Worm (Caenorhabditis elegans) whole organism, young adult: ENCODE measurements around the gene D2024.18.

ENCODE experiments used
- B0019.2 ChIP-seq: fragments of 200-800 bp; sonication (Bioruptor generic); conservative IDR thresholded peaks from 2 replicates; pipeline ENCODE4 v1.3.6; 2022; ENCODE audit warnings: missing genetic modification reagents, missing genetic modification characterization, missing compliant biosample characterization
- B0261.1 ChIP-seq: sonication (generic microtip); optimal IDR thresholded peaks from 2 replicates; lab custom pipeline; 2016; ENCODE audit warnings: mild to moderate bottlenecking, missing genetic modification characterization, moderate library complexity, missing compliant biosample characterization
- D2030.7 ChIP-seq: fragments of 200-800 bp; sonication (Bioruptor generic); IDR thresholded peaks from 2 replicates; pipeline ENCODE4 v1.3.6; 2022; ENCODE audit warnings: missing genetic modification reagents, missing genetic modification characterization, missing compliant biosample characterization
- F23B12.7 ChIP-seq: sonication (generic microtip); optimal IDR thresholded peaks from 2 replicates; lab custom pipeline; 2017; ENCODE audit warnings: missing genetic modification characterization, mild to moderate bottlenecking, missing compliant biosample characterization, antibody characterized with exemption, moderate library complexity; ENCODE audit not compliant: insufficient read depth
- F33H1.4 ChIP-seq: fragments of 200-800 bp; sonication (Bioruptor generic); IDR thresholded peaks from 2 replicates; pipeline ENCODE4 v1.3.6; 2022; ENCODE audit warnings: missing genetic modification reagents, missing genetic modification characterization, missing compliant biosample characterization
- T07F8.4 ChIP-seq: sonication (generic microtip); optimal IDR thresholded peaks from 2 replicates; lab custom pipeline; 2016; ENCODE audit warnings: mild to moderate bottlenecking, missing genetic modification characterization, moderate library complexity, missing compliant biosample characterization
- Y53F4B.3 ChIP-seq: fragments of 200-800 bp; sonication (Bioruptor generic); IDR thresholded peaks from 2 replicates; pipeline ENCODE4 v1.3.6; 2022; ENCODE audit warnings: missing genetic modification reagents, missing genetic modification characterization, missing compliant biosample characterization
- Y56A3A.18 ChIP-seq: fragments of 200-800 bp; sonication (Bioruptor generic); IDR thresholded peaks from 2 replicates; pipeline ENCODE4 v1.3.6; 2022; ENCODE audit warnings: missing genetic modification reagents, missing genetic modification characterization, missing compliant biosample characterization
- athp-1 ChIP-seq: sonication (generic microtip); optimal IDR thresholded peaks from 2 replicates; lab custom pipeline; 2017; ENCODE audit warnings: mild to moderate bottlenecking, missing genetic modification characterization, missing compliant biosample characterization
- attf-5 ChIP-seq: fragments of 200-800 bp; sonication (Bioruptor generic); optimal IDR thresholded peaks from 2 replicates; lab custom pipeline; 2018; ENCODE audit warnings: mild to moderate bottlenecking, missing genetic modification characterization, missing compliant biosample characterization
- die-1 ChIP-seq: sonication (generic microtip); optimal IDR thresholded peaks from 2 replicates; lab custom pipeline; 2016; ENCODE audit warnings: missing genotype, mild to moderate bottlenecking, missing genetic modification characterization, missing compliant biosample characterization
- efl-1 ChIP-seq: fragments of 150-350 bp; optimal IDR thresholded peaks from 2 replicates; lab custom pipeline; 2014; ENCODE audit warnings: missing biosample characterization, missing genetic modification reagents, missing genetic modification characterization
- ets-4 ChIP-seq: fragments of 200-800 bp; sonication (Bioruptor generic); optimal IDR thresholded peaks from 2 replicates; lab custom pipeline; 2018; ENCODE audit warnings: mild to moderate bottlenecking, missing genetic modification characterization, missing compliant biosample characterization
- him-1 ChIP-seq: sonication (generic microtip); optimal IDR thresholded peaks from 2 replicates; lab custom pipeline; 2016; ENCODE audit warnings: missing genotype, missing genetic modification reagents, missing genetic modification characterization, missing compliant biosample characterization
- hmg-1.2 ChIP-seq: fragments of 200-800 bp; sonication (Bioruptor generic); IDR thresholded peaks from 2 replicates; pipeline ENCODE4 v1.3.6; 2022; ENCODE audit warnings: missing genetic modification reagents, missing genetic modification characterization, missing compliant biosample characterization
- let-607 ChIP-seq, 2 experiments: fragments of 200-800 bp in 1 of 2; sonication (Bioruptor generic) in 1 of 2; sonication (generic microtip) in 1 of 2; optimal IDR thresholded peaks; 2 replicates each; lab custom pipeline; 2016 to 2018; ENCODE audit warnings: mild to moderate bottlenecking in 2 of 2, missing compliant biosample characterization in 2 of 2, missing genetic modification characterization in 2 of 2, moderate library complexity in 2 of 2, missing genotype in 1 of 2
- lin-26 ChIP-seq: fragments of 200-800 bp; sonication (Bioruptor generic); IDR thresholded peaks from 2 replicates; pipeline ENCODE4 v1.3.6; 2022; ENCODE audit warnings: missing genetic modification reagents, missing genetic modification characterization, missing compliant biosample characterization
- lin-40 ChIP-seq: sonication (generic microtip); optimal IDR thresholded peaks from 2 replicates; lab custom pipeline; 2016; ENCODE audit warnings: missing genetic modification characterization, mild to moderate bottlenecking, missing compliant biosample characterization, missing genotype, missing genetic modification reagents
- lsy-27 ChIP-seq: sonication (generic microtip); optimal IDR thresholded peaks from 2 replicates; lab custom pipeline; 2017; ENCODE audit warnings: missing genetic modification characterization, mild to moderate bottlenecking, missing compliant biosample characterization, antibody characterized with exemption, missing genotype, borderline replicate concordance; ENCODE audit not compliant: insufficient read depth
- madf-6 ChIP-seq: fragments of 200-800 bp; sonication (Bioruptor generic); IDR thresholded peaks from 2 replicates; pipeline ENCODE4 v1.3.6; 2022; ENCODE audit warnings: missing genetic modification reagents, missing genetic modification characterization, missing compliant biosample characterization
- madf-8 ChIP-seq: fragments of 200-800 bp; sonication (Bioruptor generic); conservative IDR thresholded peaks from 2 replicates; pipeline ENCODE4 v1.3.6; 2022; ENCODE audit warnings: missing genetic modification reagents, missing genetic modification characterization, missing compliant biosample characterization
- mel-28 ChIP-seq: sonication (generic microtip); optimal IDR thresholded peaks from 2 replicates; lab custom pipeline; 2016; ENCODE audit warnings: borderline replicate concordance, mild to moderate bottlenecking, missing genetic modification characterization, missing compliant biosample characterization
- nfya-2 ChIP-seq: fragments of 200-800 bp; sonication (Bioruptor generic); IDR thresholded peaks from 2 replicates; pipeline ENCODE4 v1.3.6; 2022; ENCODE audit warnings: missing genetic modification reagents, missing genetic modification characterization, missing compliant biosample characterization
- pbrm-1 ChIP-seq: fragments of 200-800 bp; sonication (Bioruptor generic); IDR thresholded peaks from 2 replicates; pipeline ENCODE4 v1.3.6; 2022; ENCODE audit warnings: missing genetic modification reagents, missing genetic modification characterization, missing compliant biosample characterization
- pha-4 ChIP-seq: fragments of 150-350 bp; sonication (generic microtip); optimal IDR thresholded peaks from 2 replicates; lab custom pipeline; 2014; ENCODE audit warnings: missing biosample characterization, missing genetic modification reagents, missing genetic modification characterization
- rpc-1 ChIP-seq, 2 experiments: fragments of 150-350 bp in 1 of 2; sonication (generic microtip) in 1 of 2; optimal IDR thresholded peaks; 2 replicates each; lab custom pipeline; 2014 to 2018; ENCODE audit warnings: missing biosample characterization in 1 of 2, missing genetic modification characterization in 1 of 2, missing genetic modification reagents in 1 of 2, missing genotype in 1 of 2
- snpc-1.3 ChIP-seq: sonication (generic microtip); optimal IDR thresholded peaks from 2 replicates; lab custom pipeline; 2017; ENCODE audit warnings: missing genetic modification characterization, mild to moderate bottlenecking, missing compliant biosample characterization, antibody characterized with exemption, moderate library complexity, missing genotype, missing genetic modification reagents; ENCODE audit not compliant: insufficient read depth
- snpc-4 ChIP-seq, 5 experiments: fragments of 150-350 bp in 1 of 5; sonication (generic microtip) in 4 of 5; optimal IDR thresholded peaks; 2 replicates each; lab custom pipeline; 2014 to 2018; ENCODE audit warnings: missing genetic modification characterization in 5 of 5, missing biosample characterization in 3 of 5, antibody characterized with exemption in 2 of 5, mild to moderate bottlenecking in 2 of 5, missing compliant biosample characterization in 2 of 5, missing genotype in 2 of 5, moderate library complexity in 2 of 5, missing genetic modification reagents in 1 of 5
- tbp1 ChIP-seq: fragments of 200-800 bp; sonication (Bioruptor generic); optimal IDR thresholded peaks from 2 replicates; lab custom pipeline; 2018; ENCODE audit warnings: mild to moderate bottlenecking, missing genetic modification characterization, missing compliant biosample characterization
- tlf-1 ChIP-seq: fragments of 200-800 bp; sonication (Bioruptor generic); optimal IDR thresholded peaks from 2 replicates; lab custom pipeline; 2018; ENCODE audit warnings: mild to moderate bottlenecking, missing genetic modification characterization, missing compliant biosample characterization
- ztf-25 ChIP-seq: fragments of 200-800 bp; sonication (Bioruptor generic); IDR thresholded peaks from 2 replicates; pipeline ENCODE4 v1.3.6; 2022; ENCODE audit warnings: missing genetic modification reagents, missing genetic modification characterization, missing compliant biosample characterization

The D2024.18 gene

DNA sequence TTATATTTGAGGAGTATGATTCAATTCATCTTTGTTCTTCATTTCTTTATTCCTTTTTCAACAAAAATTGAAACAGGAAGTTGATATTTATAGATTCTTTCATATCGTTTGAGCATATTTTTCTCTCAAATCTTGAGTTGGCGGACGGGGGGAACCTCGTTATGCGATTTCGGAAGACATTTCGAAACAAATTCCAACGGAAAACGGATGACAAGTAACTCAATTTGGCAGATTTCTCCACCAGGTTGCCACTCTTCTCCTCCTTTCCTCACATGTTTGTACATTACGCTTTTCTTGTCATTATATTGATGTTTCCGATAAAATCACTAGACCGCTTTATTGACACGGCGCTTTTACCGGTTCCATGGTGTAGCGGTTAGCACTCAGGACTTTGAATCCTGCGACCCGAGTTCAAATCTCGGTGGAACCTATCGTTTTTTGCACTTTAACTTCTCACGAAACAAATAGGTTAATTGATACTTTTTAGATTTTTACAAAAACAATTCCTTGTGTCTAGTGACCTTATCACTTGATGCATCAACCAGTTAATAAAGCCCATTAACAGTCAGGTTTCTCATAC, 24.8 kb downstream of the D2024.18 start:
- TF ChIP-seq him-1 (tag; lab: Kevin White, UChicago), result peak; percentile 54
- 0 out of 2 replicates have a peak, but pooled peaks have one; percentile 32 for TF ChIP-seq D2030.7 (GFP tag; lab: Robert Waterston, UW)
- peak; percentile 29 for TF ChIP-seq snpc-1.3 (tag; lab: Kevin White, UChicago)
- no peak for TF ChIP-seq pbrm-1
- TF ChIP-seq lsy-27 (tag; lab: Kevin White, UChicago), result peak; percentile 8
- peak; percentile 37 for TF ChIP-seq die-1 (tag; lab: Kevin White, UChicago)
- peak; percentile 79; the same call in 1 of the 2 replicates for TF ChIP-seq lin-26 (GFP tag; lab: Robert Waterston, UW)
- TF ChIP-seq Y53F4B.3 (GFP tag; lab: Robert Waterston, UW), result no peak
- TF ChIP-seq F23B12.7 (tag; lab: Kevin White, UChicago), result peak; percentile 39
- TF ChIP-seq rpc-1 (optimal IDR thresholded peaks at IDR 0.05; lab: Kevin White, UChicago), result peak; percentile 67
- peak; percentile 84 for TF ChIP-seq rpc-1 (tag; optimal IDR thresholded peaks at IDR 0.05; lab: Kevin White, UChicago)
- peak; percentile 54 for TF ChIP-seq snpc-4 (GFP tag; optimal IDR thresholded peaks at IDR 0.05; lab: Kevin White, UChicago)
- peak in 2 of 4 experiments; percentile 57 to 74 for TF ChIP-seq snpc-4 (tag; optimal IDR thresholded peaks at IDR 0.05; lab: Kevin White, UChicago)
- TF ChIP-seq ztf-25 (GFP tag; lab: Robert Waterston, UW), result 0 out of 2 replicates have a peak, but pooled peaks have one; percentile 9
- TF ChIP-seq attf-5 (GFP tag; lab: Kevin White, UChicago), result no peak
- TF ChIP-seq athp-1 (tag; lab: Kevin White, UChicago), result no peak
- peak; percentile 91 for TF ChIP-seq tbp1
- peak; percentile 63 for TF ChIP-seq B0261.1 (tag; lab: Kevin White, UChicago)

DNA sequence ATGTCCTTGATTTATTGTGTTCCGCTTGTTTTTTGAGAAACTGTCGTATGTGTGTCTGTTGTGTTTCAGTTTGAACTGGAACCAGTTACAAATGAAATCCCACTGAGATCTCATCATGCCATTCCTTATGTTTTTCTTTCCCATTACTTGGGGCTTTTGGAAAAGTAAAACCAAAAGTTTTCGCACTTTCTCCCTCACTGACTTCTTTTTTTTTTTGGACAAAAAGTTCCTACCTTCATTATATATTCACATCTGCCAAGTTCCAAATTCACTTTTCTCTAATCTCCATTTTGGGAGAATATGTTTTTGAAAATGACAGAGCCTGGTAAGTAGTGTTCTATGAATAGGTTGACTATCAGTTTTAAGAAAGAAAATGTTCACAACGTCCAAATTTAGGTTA, 26.4 kb downstream of the D2024.18 start, which contains the start of gene C06E4.2:
TSS of gene C06E4.2 (plus strand) at position 301 of the 400 bp plus-strand sequence.
- no peak for TF ChIP-seq let-607 (tag; optimal IDR thresholded peaks at IDR 0.05; lab: Kevin White, UChicago)
- TF ChIP-seq F33H1.4 (GFP tag; lab: Robert Waterston, UW), result no peak
- TF ChIP-seq madf-8, result no peak
- TF ChIP-seq nfya-2 (GFP tag; lab: Robert Waterston, UW), result no peak
- TF ChIP-seq T07F8.4, result no peak
- no peak for TF ChIP-seq hmg-1.2 (GFP tag; lab: Robert Waterston, UW)
- no peak for TF ChIP-seq ets-4
- TF ChIP-seq pha-4 (tag; lab: Kevin White, UChicago), result no peak
- TF ChIP-seq tlf-1 (GFP tag; lab: Kevin White, UChicago), result no peak
- no peak for TF ChIP-seq efl-1

DNA sequence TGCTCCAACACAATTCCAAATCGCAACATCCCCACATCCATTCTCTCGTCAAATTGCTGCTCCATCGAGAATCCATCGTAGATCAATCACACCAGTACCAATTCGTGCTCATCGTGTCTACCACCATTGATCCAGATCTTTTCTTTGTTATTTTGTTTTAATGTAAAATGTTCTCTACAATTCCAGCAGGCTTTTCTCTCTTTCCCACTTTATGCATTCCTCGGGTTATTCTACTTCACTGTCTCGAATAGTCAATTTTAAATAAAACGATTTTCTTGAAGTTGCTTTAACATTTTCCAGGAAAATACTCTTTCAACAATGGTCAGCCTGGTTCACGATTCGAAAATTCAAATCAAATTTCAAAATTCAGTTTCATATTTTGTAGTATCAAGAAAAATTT, 32.7 kb downstream of the D2024.18 start, which contains the start of gene C06E4.1:
TSS of gene C06E4.1 (plus strand) at position 301 of the 400 bp plus-strand sequence.
- TF ChIP-seq lin-40 (tag; lab: Kevin White, UChicago) (no peak), lsy-27 (tag; lab: Kevin White, UChicago) (no peak), Y56A3A.18 (GFP tag; lab: Robert Waterston, UW) (no peak), B0019.2 (no peak), madf-6 (GFP tag; lab: Robert Waterston, UW) (no peak), snpc-1.3 (tag; lab: Kevin White, UChicago) (no peak), mel-28 (tag; lab: Kevin White, UChicago) (no peak), nfya-2 (GFP tag; lab: Robert Waterston, UW) (no peak)
